Fruit fly (Drosophila melanogaster): ENCODE measurements around the gene Idh3g.

dm6 chr3R:25638381-25638780, 42.3 kb upstream of the Idh3g start:
- TF ChIP-seq CG9948 (tag; optimal IDR thresholded peaks at IDR 0.05): no peak
- no peak for TF ChIP-seq Snoo (tag; optimal IDR thresholded peaks at IDR 0.05)
- TF ChIP-seq fd96Ca (GFP tag; IDR thresholded peaks at IDR 0.05): no peak
- TF ChIP-seq CG4496 (GFP tag; IDR thresholded peaks at IDR 0.05): no peak
- TF ChIP-seq Ets98B (GFP tag; IDR thresholded peaks at IDR 0.05): no peak
- TF ChIP-seq CG14655 (GFP tag; optimal IDR thresholded peaks at IDR 0.05): no peak
- no peak for TF ChIP-seq CG12605 (GFP tag; IDR thresholded peaks at IDR 0.05)
- TF ChIP-seq gl (tag; optimal IDR thresholded peaks at IDR 0.05): no peak
